Fruit fly (Drosophila melanogaster) Kc167 (cell line): ENCODE data around the gene fng.

Experiments used
- Myc ChIP-seq: fragments of >200 bp; optimal IDR thresholded peaks from 2 replicates; lab custom pipeline; 2017; ENCODE audit warnings: missing external identifiers
- Sin3A ChIP-seq: fragments of >200 bp; optimal IDR thresholded peaks from 2 replicates; lab custom pipeline; 2018; ENCODE audit warnings: missing external identifiers
- h ChIP-seq: fragments of >200 bp; optimal IDR thresholded peaks from 3 replicates; lab custom pipeline; 2018; ENCODE audit warnings: missing external identifiers
- insv ChIP-seq: fragments of >200 bp; optimal IDR thresholded peaks from 3 replicates; lab custom pipeline; 2018; ENCODE audit warnings: missing external identifiers
- psq ChIP-seq: fragments of >200 bp; optimal IDR thresholded peaks from 2 replicates; lab custom pipeline; 2017; ENCODE audit warnings: missing external identifiers
- ttk ChIP-seq: sonication (Bioruptor generic); optimal IDR thresholded peaks from 2 replicates; lab custom pipeline; 2017; ENCODE audit warnings: missing external identifiers

The fng gene

DNA sequence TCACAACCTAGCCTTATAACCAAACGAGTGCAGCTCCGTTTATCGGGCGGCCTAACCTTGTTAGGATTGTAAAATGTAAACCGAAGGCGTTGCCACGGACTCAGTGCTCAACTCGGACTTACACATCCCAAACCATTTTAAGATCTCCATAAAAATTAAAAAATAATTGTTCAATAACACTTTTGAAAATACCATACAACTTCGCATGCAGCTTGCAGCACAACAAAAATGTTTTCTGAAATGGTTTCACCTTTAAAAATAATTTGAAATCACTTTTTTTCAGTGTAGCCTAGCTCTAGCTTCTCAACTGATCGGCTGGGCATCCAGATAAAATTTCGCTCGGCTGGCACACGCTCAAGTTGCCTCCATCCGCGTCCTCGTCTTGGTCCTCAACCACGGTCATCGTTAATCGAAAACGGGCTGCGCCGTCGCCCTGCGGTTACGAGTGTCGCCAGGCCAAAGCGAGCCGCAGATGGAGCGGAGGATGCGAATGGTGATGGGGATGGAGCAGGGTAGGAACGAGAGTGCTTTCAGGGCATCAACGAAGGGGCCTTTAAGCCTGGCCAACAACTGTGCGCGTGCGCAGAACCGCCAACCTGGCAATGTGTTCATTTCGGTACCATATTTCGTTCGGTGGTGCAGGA is 2.3 kb upstream of the fng start:
- TF ChIP-seq psq (lab: Kevin White, UChicago): no peak
- TF ChIP-seq Myc (lab: Kevin White, UChicago): no peak
- TF ChIP-seq Sin3A (lab: Kevin White, UChicago): no peak
- TF ChIP-seq insv (lab: Kevin White, UChicago): no peak
- no peak for TF ChIP-seq h (lab: Kevin White, UChicago)
- no peak for TF ChIP-seq ttk (lab: Kevin White, UChicago)

- no peak for TF ChIP-seq Myc (lab: Kevin White, UChicago)
- TF ChIP-seq ttk (lab: Kevin White, UChicago): no peak
- no peak for TF ChIP-seq insv (lab: Kevin White, UChicago)
- TF ChIP-seq Sin3A (lab: Kevin White, UChicago): no peak
- no peak for TF ChIP-seq psq (lab: Kevin White, UChicago)
- TF ChIP-seq h (lab: Kevin White, UChicago): no peak
Observed at dm6 chr3L:20950520-20951135, 1.3 kb upstream of the fng start.

- TF ChIP-seq h (lab: Kevin White, UChicago) (no peak), psq (lab: Kevin White, UChicago) (no peak), Sin3A (lab: Kevin White, UChicago) (no peak), insv (lab: Kevin White, UChicago) (no peak), Myc (lab: Kevin White, UChicago) (no peak), ttk (lab: Kevin White, UChicago) (no peak)
Observed at dm6 chr3L:20950136-20950499, 806 bp upstream of the fng start.

DNA sequence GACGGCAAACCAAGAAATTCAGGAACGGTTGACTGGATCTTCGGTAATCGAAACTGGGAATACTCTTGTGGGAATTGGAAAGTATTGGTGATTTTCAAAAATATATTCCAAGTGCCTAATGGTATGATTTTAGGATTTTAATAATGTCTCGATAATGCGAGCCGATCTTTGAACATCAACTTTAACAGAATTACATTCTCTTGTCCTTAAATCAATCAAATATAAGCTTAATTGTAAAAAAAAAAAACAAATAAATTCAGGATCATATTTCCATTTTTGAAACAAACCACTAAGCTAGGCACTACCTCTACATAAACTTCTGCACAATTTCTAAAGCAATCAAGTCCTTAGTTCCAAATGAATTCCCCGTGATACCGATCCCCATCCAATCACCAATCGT is 908 bp downstream of the fng start:
- TF ChIP-seq ttk (lab: Kevin White, UChicago) (no peak), Myc (lab: Kevin White, UChicago) (no peak), insv (lab: Kevin White, UChicago) (no peak), Sin3A (lab: Kevin White, UChicago) (no peak), psq (lab: Kevin White, UChicago) (no peak), h (lab: Kevin White, UChicago) (no peak)

dm6 chr3L:20946944-20947343 is 2.4 kb downstream of the fng start:
- TF ChIP-seq Myc (lab: Kevin White, UChicago) (no peak), h (lab: Kevin White, UChicago) (no peak), Sin3A (lab: Kevin White, UChicago) (no peak), psq (lab: Kevin White, UChicago) (no peak), insv (lab: Kevin White, UChicago) (no peak), ttk (lab: Kevin White, UChicago) (no peak)

dm6 chr3L:20946054-20946453 is 3.3 kb downstream of the fng start:
- TF ChIP-seq Sin3A (lab: Kevin White, UChicago) (no peak), insv (lab: Kevin White, UChicago) (no peak), psq (lab: Kevin White, UChicago) (no peak), h (lab: Kevin White, UChicago) (no peak), Myc (lab: Kevin White, UChicago) (no peak), ttk (lab: Kevin White, UChicago) (no peak)

DNA sequence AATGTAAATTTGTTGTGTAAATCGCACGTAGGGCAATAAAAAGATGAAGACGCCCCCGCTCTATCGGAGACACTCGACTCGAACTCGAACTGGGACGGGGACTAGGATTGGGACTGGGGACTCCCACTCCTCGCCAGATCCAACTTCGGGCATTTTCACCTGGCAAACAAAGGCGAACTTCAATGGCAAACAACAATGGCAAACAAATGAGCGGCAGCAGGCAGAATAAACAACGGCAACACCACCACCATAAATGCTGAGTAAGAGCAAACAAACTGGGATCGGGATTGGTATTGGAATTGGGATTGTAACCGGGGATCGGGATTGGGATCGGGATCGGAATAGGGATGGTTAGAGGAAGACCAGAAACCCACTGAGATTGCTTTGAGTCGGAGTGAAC is 5.1 kb downstream of the fng start:
- no peak for TF ChIP-seq psq (lab: Kevin White, UChicago)

dm6 chr3L:20942076-20942475 is 7.2 kb downstream of the fng start:
- TF ChIP-seq insv (lab: Kevin White, UChicago) (no peak), Sin3A (lab: Kevin White, UChicago) (no peak), psq (lab: Kevin White, UChicago) (no peak), h (lab: Kevin White, UChicago) (no peak), ttk (lab: Kevin White, UChicago) (no peak), Myc (lab: Kevin White, UChicago) (no peak)

dm6 chr3L:20933706-20934105 is 15.6 kb downstream of the fng start:
- TF ChIP-seq Myc (lab: Kevin White, UChicago): no peak

DNA sequence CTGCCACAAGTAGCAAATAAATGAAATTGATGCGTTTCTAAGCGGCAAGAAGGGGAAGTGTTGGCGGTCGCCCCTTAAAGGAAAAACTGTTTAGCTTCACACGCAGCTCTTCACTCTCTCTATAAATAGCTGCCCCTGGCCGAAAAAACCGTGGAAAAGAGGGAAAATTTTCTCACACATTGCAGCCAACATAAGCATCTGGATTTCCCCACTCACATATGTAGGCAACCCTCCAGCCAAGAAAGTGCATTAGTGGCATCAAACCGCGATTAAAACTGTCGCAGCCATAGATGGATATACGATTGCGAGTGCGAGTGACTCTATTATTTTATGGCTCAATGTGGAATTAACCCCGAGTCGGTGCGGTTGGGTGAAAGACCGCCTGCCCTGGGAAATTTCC is 16.8 kb downstream of the fng start:
- TF ChIP-seq psq (lab: Kevin White, UChicago) (no peak), ttk (lab: Kevin White, UChicago) (no peak), Myc (lab: Kevin White, UChicago) (no peak), insv (lab: Kevin White, UChicago) (no peak), Sin3A (lab: Kevin White, UChicago) (no peak), h (lab: Kevin White, UChicago) (no peak)

DNA sequence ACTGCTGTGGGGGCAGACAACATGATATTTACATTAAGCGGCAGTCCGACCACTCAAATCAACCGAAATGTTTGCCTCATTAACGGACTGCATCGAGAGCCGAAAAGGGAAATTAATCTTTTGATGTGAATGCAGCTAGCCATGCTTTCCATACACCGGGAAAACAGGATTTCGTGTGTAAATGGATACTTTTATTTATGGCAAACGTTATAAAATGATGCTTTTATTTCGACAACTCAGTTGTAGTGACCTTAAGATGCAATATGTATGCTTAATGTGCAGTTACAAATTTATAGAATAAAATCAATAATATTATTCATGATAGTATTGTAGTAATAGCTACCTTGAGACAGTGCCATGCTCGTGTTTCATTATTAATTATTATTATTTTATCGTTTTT is 17.8 kb downstream of the fng start:
- TF ChIP-seq ttk (lab: Kevin White, UChicago) (no peak), h (lab: Kevin White, UChicago) (no peak), Sin3A (lab: Kevin White, UChicago) (no peak), Myc (lab: Kevin White, UChicago) (no peak)

- TF ChIP-seq Myc (lab: Kevin White, UChicago) (no peak), insv (lab: Kevin White, UChicago) (no peak), Sin3A (lab: Kevin White, UChicago) (no peak), ttk (lab: Kevin White, UChicago) (no peak), psq (lab: Kevin White, UChicago) (no peak), h (lab: Kevin White, UChicago) (no peak)
Observed at dm6 chr3L:20930059-20930785, 19.1 kb downstream of the fng start.
